Worm (Caenorhabditis elegans) whole organism, L2 larva: ENCODE data around the gene Y113G7A.14.

Experiments used
- C34F6.9 ChIP-seq: fragments of 150-350 bp; optimal IDR thresholded peaks from 2 replicates; lab custom pipeline; 2014; ENCODE audit warnings: missing biosample characterization, missing genetic modification characterization
- F13H6.1 ChIP-seq: sonication (generic microtip); optimal IDR thresholded peaks from 2 replicates; lab custom pipeline; 2016; ENCODE audit warnings: missing genetic modification characterization, missing compliant biosample characterization
- R02D3.7 ChIP-seq: fragments of 150-350 bp; optimal IDR thresholded peaks from 2 replicates; lab custom pipeline; 2014; ENCODE audit warnings: missing biosample characterization, missing genetic modification characterization
- Y55F3AM.14 ChIP-seq: fragments of 200-800 bp; sonication (Bioruptor generic); optimal IDR thresholded peaks from 2 replicates; lab custom pipeline; 2018; ENCODE audit warnings: mild to moderate bottlenecking, missing genetic modification characterization, missing compliant biosample characterization
- ZK546.5 ChIP-seq: sonication (generic microtip); optimal IDR thresholded peaks from 2 replicates; lab custom pipeline; 2017; ENCODE audit warnings: missing biosample characterization, missing genetic modification characterization
- alr-1 ChIP-seq: fragments of 150-350 bp; optimal IDR thresholded peaks from 2 replicates; lab custom pipeline; 2014; ENCODE audit warnings: missing biosample characterization, missing genetic modification characterization
- blmp-1 ChIP-seq: sonication (generic microtip); optimal IDR thresholded peaks from 2 replicates; lab custom pipeline; 2017; ENCODE audit warnings: missing genetic modification characterization, mild to moderate bottlenecking, missing compliant biosample characterization, antibody characterized with exemption, moderate library complexity; ENCODE audit not compliant: insufficient read depth
- ceh-82 ChIP-seq: fragments of 150-350 bp; optimal IDR thresholded peaks from 2 replicates; lab custom pipeline; 2014; ENCODE audit warnings: missing biosample characterization, missing genetic modification characterization
- crh-2 ChIP-seq: sonication (generic microtip); optimal IDR thresholded peaks from 2 replicates; lab custom pipeline; 2017; ENCODE audit warnings: missing biosample characterization, missing genetic modification characterization
- elt-1 ChIP-seq: fragments of 150-350 bp; optimal IDR thresholded peaks from 2 replicates; lab custom pipeline; 2014; ENCODE audit warnings: missing biosample characterization, missing genetic modification characterization
- fos-1 ChIP-seq: fragments of 150-350 bp; optimal IDR thresholded peaks from 2 replicates; lab custom pipeline; 2014; ENCODE audit warnings: missing biosample characterization, missing genetic modification characterization
- gmeb-1 ChIP-seq: fragments of 150-350 bp; optimal IDR thresholded peaks from 2 replicates; lab custom pipeline; 2014; ENCODE audit warnings: missing biosample characterization, missing genetic modification characterization
- lin-11 ChIP-seq: fragments of 150-350 bp; sonication (generic microtip); optimal IDR thresholded peaks from 2 replicates; lab custom pipeline; 2014; ENCODE audit warnings: missing biosample characterization, missing genetic modification characterization, inconsistent platforms, mixed read lengths
- lin-13 ChIP-seq: fragments of 150-350 bp; optimal IDR thresholded peaks from 2 replicates; lab custom pipeline; 2014; ENCODE audit warnings: missing biosample characterization, missing genetic modification reagents, missing genetic modification characterization
- lin-39 ChIP-seq: fragments of 150-350 bp; optimal IDR thresholded peaks from 2 replicates; lab custom pipeline; 2014; ENCODE audit warnings: missing biosample characterization, missing genetic modification reagents, missing genetic modification characterization
- lsy-2 ChIP-seq, 2 experiments: fragments of 150-350 bp in 1 of 2; sonication (generic microtip) in 1 of 2; optimal IDR thresholded peaks; 2 replicates each; lab custom pipeline; 2014 to 2017; ENCODE audit warnings: missing biosample characterization in 2 of 2, missing genetic modification characterization in 2 of 2
- mab-5 ChIP-seq: fragments of 150-350 bp; optimal IDR thresholded peaks from 2 replicates; lab custom pipeline; 2014; ENCODE audit warnings: missing biosample characterization, missing genetic modification characterization
- mbf-1 ChIP-seq: sonication (generic microtip); optimal IDR thresholded peaks from 2 replicates; lab custom pipeline; 2017; ENCODE audit warnings: missing biosample characterization, missing genetic modification characterization
- nhr-10 ChIP-seq: sonication (generic microtip); optimal IDR thresholded peaks from 2 replicates; lab custom pipeline; 2017; ENCODE audit warnings: missing biosample characterization, missing genetic modification characterization
- nhr-11 ChIP-seq: fragments of 150-350 bp; optimal IDR thresholded peaks from 2 replicates; lab custom pipeline; 2014; ENCODE audit warnings: missing biosample characterization, missing genetic modification characterization
- nhr-12 ChIP-seq: fragments of 150-350 bp; optimal IDR thresholded peaks from 2 replicates; lab custom pipeline; 2014; ENCODE audit warnings: missing biosample characterization, missing genetic modification characterization
- nhr-21 ChIP-seq: fragments of 150-350 bp; optimal IDR thresholded peaks from 2 replicates; lab custom pipeline; 2014; ENCODE audit warnings: missing biosample characterization, missing genetic modification characterization
- nhr-237 ChIP-seq: fragments of 150-350 bp; optimal IDR thresholded peaks from 2 replicates; lab custom pipeline; 2014; ENCODE audit warnings: missing biosample characterization, missing genetic modification characterization
- nhr-25 ChIP-seq: fragments of 150-350 bp; sonication (generic microtip); optimal IDR thresholded peaks from 3 replicates; lab custom pipeline; 2014; ENCODE audit warnings: missing biosample characterization, missing genetic modification characterization
- nhr-6 ChIP-seq: fragments of 150-350 bp; optimal IDR thresholded peaks from 2 replicates; lab custom pipeline; 2014; ENCODE audit warnings: missing biosample characterization, missing genetic modification characterization
- nhr-77 ChIP-seq: fragments of 150-350 bp; optimal IDR thresholded peaks from 2 replicates; lab custom pipeline; 2014; ENCODE audit warnings: missing biosample characterization, missing genetic modification characterization
- peb-1 ChIP-seq: fragments of 150-350 bp; optimal IDR thresholded peaks from 2 replicates; lab custom pipeline; 2014; ENCODE audit warnings: missing biosample characterization, missing genetic modification characterization
- sem-4 ChIP-seq: fragments of 150-350 bp; optimal IDR thresholded peaks from 2 replicates; lab custom pipeline; 2014; ENCODE audit warnings: missing biosample characterization, missing genetic modification reagents, missing genetic modification characterization
- sma-3 ChIP-seq: sonication (generic microtip); optimal IDR thresholded peaks from 2 replicates; lab custom pipeline; 2016; ENCODE audit warnings: missing genetic modification reagents, missing genetic modification characterization, missing compliant biosample characterization
- sma-9 ChIP-seq, 2 experiments: fragments of 150-350 bp in 1 of 2; sonication (generic microtip) in 1 of 2; optimal IDR thresholded peaks; 2 replicates each; lab custom pipeline; 2014 to 2016; ENCODE audit warnings: missing genetic modification characterization in 2 of 2, mild to moderate bottlenecking in 1 of 2, missing biosample characterization in 1 of 2, missing compliant biosample characterization in 1 of 2, missing genetic modification reagents in 1 of 2, moderate library complexity in 1 of 2
- unc-39 ChIP-seq: fragments of 150-350 bp; optimal IDR thresholded peaks from 2 replicates; lab custom pipeline; 2014; ENCODE audit warnings: missing biosample characterization, missing genetic modification characterization
- unc-55 ChIP-seq: fragments of 150-350 bp; sonication (generic microtip); optimal IDR thresholded peaks from 3 replicates; lab custom pipeline; 2014; ENCODE audit warnings: missing biosample characterization, missing genetic modification reagents, missing genetic modification characterization
- zag-1 ChIP-seq: fragments of 150-350 bp; optimal IDR thresholded peaks from 2 replicates; lab custom pipeline; 2014; ENCODE audit warnings: missing biosample characterization, missing genetic modification characterization
- ztf-1 ChIP-seq: fragments of 200-800 bp; sonication (Bioruptor generic); conservative IDR thresholded peaks from 2 replicates; pipeline ENCODE4 v1.3.6; 2022; ENCODE audit warnings: missing genetic modification characterization, missing compliant biosample characterization
- ztf-11 ChIP-seq: sonication (generic microtip); optimal IDR thresholded peaks from 2 replicates; lab custom pipeline; 2017; ENCODE audit warnings: missing biosample characterization, missing genetic modification characterization
- ztf-4 ChIP-seq: fragments of 150-350 bp; optimal IDR thresholded peaks from 2 replicates; lab custom pipeline; 2014; ENCODE audit warnings: missing biosample characterization, missing genetic modification characterization

Gene Y113G7A.14

ce11 chrV:20119770-20120169 lies 18.5 kb downstream of the Y113G7A.14 start:
- no peak for TF ChIP-seq lsy-2 (tag; optimal IDR thresholded peaks at IDR 0.05; lab: Kevin White, UChicago)
- no peak for TF ChIP-seq ztf-11 (tag; lab: Kevin White, UChicago)
- no peak for TF ChIP-seq nhr-77
- no peak for TF ChIP-seq nhr-11 (tag; lab: Kevin White, UChicago)
- TF ChIP-seq sma-9 (GFP tag; optimal IDR thresholded peaks at IDR 0.05; lab: Kevin White, UChicago), result no peak
- TF ChIP-seq sma-9 (tag; optimal IDR thresholded peaks at IDR 0.05; lab: Kevin White, UChicago), result no peak
- TF ChIP-seq lin-39 (tag; lab: Kevin White, UChicago), result no peak
- TF ChIP-seq lin-13, result no peak
- no peak for TF ChIP-seq crh-2 (tag; lab: Kevin White, UChicago)
- TF ChIP-seq alr-1 (tag; lab: Kevin White, UChicago), result no peak
- TF ChIP-seq R02D3.7, result no peak
- no peak for TF ChIP-seq ztf-1
- no peak for TF ChIP-seq ztf-4 (tag; lab: Kevin White, UChicago)
- TF ChIP-seq zag-1 (tag; lab: Kevin White, UChicago), result no peak
- TF ChIP-seq sem-4, result no peak
- TF ChIP-seq Y55F3AM.14, result no peak
- no peak for TF ChIP-seq gmeb-1 (tag; lab: Kevin White, UChicago)
- TF ChIP-seq fos-1 (tag; lab: Kevin White, UChicago), result no peak
- TF ChIP-seq nhr-10 (tag; lab: Kevin White, UChicago), result no peak
- TF ChIP-seq unc-39 (tag; lab: Kevin White, UChicago), result no peak
- no peak for TF ChIP-seq nhr-12 (tag; lab: Kevin White, UChicago)

ce11 chrV:20105210-20105793 lies 33.0 kb downstream of the Y113G7A.14 start:
- TF ChIP-seq nhr-237 (tag; lab: Kevin White, UChicago) (no peak), lin-11 (tag; lab: Kevin White, UChicago) (no peak), lin-13 (no peak), lin-39 (tag; lab: Kevin White, UChicago) (no peak), nhr-6 (tag; lab: Kevin White, UChicago) (no peak), nhr-21 (tag; lab: Kevin White, UChicago) (no peak), nhr-25 (no peak), unc-55 (no peak), zag-1 (tag; lab: Kevin White, UChicago) (no peak), gmeb-1 (tag; lab: Kevin White, UChicago) (no peak), lsy-2 (tag; optimal IDR thresholded peaks at IDR 0.05; lab: Kevin White, UChicago) (no peak), mab-5 (no peak), F13H6.1 (tag; lab: Kevin White, UChicago) (no peak), fos-1 (tag; lab: Kevin White, UChicago) (no peak), peb-1 (tag; lab: Kevin White, UChicago) (no peak), ceh-82 (no peak)

- TF ChIP-seq nhr-25 (no peak), elt-1 (tag; lab: Kevin White, UChicago) (no peak), nhr-77 (no peak), mbf-1 (tag; lab: Kevin White, UChicago) (no peak), ceh-82 (no peak), sma-3 (no peak), C34F6.9 (no peak), mab-5 (no peak), nhr-237 (tag; lab: Kevin White, UChicago) (no peak)
Measured at ce11 chrV:20104417-20104816, 33.8 kb downstream of the Y113G7A.14 start.

ce11 chrV:20097164-20097563 lies 41.1 kb downstream of the Y113G7A.14 start:
- no peak for TF ChIP-seq nhr-25
- peak; percentile 6 for TF ChIP-seq unc-55

ce11 chrV:20094908-20095307 lies 43.3 kb downstream of the Y113G7A.14 start, which contains the start of gene nlp-69:
TSS of gene nlp-69 (minus strand) at chrV:20095008.
- TF ChIP-seq nhr-10 (tag; lab: Kevin White, UChicago) (no peak), elt-1 (tag; lab: Kevin White, UChicago) (no peak), nhr-237 (tag; lab: Kevin White, UChicago) (no peak), ZK546.5 (tag; lab: Kevin White, UChicago) (no peak), sma-3 (no peak), alr-1 (tag; lab: Kevin White, UChicago) (no peak), R02D3.7 (no peak), mbf-1 (tag; lab: Kevin White, UChicago) (no peak), blmp-1 (tag; lab: Kevin White, UChicago) (no peak), crh-2 (tag; lab: Kevin White, UChicago) (no peak)
